Worm (Caenorhabditis elegans): Measurements from ENCODE around the gene K05D4.9.
A peak's percentile ranks its signal among the peaks of the same experiment; 100 is the strongest.

The K05D4.9 gene

DNA sequence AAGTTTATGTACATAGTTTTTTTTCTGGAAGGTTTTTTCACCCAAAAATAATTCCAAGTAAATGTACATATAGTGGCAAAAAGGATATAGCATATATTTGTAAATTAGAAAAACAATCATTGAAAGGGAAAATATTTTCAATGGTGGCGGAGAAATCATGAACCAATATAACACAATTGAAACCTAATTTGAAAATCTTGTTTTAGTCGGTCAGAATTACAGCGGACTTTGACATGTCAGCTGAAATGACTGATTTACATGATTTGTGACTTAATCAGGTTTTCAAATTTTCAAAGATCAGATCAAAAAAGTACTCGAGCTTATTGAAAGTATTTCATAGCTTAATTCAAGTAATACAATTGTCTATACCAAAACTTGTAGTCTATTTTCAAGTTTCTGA lies at the start of gene K05D4.9:
TSS of gene K05D4.9 (minus strand) at position 101 of the 400 bp plus-strand sequence.
- no peak for TF ChIP-seq T22C8.4 (GFP tag; IDR thresholded peaks at IDR 0.05)
- no peak for TF ChIP-seq med-1 (GFP tag; optimal IDR thresholded peaks at IDR 0.05; ENCODE audit: insufficient read depth)
- no peak for TF ChIP-seq flt-1 (GFP tag; IDR thresholded peaks at IDR 0.05)
- no peak for TF ChIP-seq tab-1 (GFP tag; IDR thresholded peaks at IDR 0.05)
- TF ChIP-seq cog-1 (tag; optimal IDR thresholded peaks at IDR 0.05), result no peak

DNA sequence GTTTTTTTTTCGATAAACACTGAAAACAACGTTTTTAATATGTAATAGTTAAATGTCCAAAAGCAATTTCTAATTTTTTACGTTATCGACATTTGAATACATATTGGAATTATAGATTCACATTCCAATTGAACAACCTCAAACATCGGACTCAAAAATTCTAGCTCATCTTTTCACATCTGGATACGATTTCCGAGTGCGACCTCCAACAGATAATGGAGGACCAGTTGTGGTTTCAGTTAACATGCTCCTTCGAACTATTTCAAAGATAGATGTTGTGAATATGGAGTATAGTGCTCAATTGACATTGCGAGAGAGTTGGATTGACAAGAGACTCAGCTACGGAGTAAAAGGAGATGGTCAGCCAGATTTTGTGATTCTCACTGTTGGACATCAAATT lies 48.4 kb upstream of the K05D4.9 start:
- TF ChIP-seq ztf-23 (GFP tag; IDR thresholded peaks at IDR 0.05) (no peak), cog-1 (tag; optimal IDR thresholded peaks at IDR 0.05) (no peak), ztf-29 (GFP tag; IDR thresholded peaks at IDR 0.05) (no peak), med-1 (GFP tag; optimal IDR thresholded peaks at IDR 0.05; ENCODE audit: insufficient read depth) (no peak), tab-1 (GFP tag; IDR thresholded peaks at IDR 0.05) (no peak), klf-2 (GFP tag; conservative IDR thresholded peaks at IDR 0.05) (no peak), flt-1 (GFP tag; IDR thresholded peaks at IDR 0.05) (no peak), T22C8.4 (GFP tag; IDR thresholded peaks at IDR 0.05) (no peak), ref-1 (GFP tag; conservative IDR thresholded peaks at IDR 0.05) (no peak)

DNA sequence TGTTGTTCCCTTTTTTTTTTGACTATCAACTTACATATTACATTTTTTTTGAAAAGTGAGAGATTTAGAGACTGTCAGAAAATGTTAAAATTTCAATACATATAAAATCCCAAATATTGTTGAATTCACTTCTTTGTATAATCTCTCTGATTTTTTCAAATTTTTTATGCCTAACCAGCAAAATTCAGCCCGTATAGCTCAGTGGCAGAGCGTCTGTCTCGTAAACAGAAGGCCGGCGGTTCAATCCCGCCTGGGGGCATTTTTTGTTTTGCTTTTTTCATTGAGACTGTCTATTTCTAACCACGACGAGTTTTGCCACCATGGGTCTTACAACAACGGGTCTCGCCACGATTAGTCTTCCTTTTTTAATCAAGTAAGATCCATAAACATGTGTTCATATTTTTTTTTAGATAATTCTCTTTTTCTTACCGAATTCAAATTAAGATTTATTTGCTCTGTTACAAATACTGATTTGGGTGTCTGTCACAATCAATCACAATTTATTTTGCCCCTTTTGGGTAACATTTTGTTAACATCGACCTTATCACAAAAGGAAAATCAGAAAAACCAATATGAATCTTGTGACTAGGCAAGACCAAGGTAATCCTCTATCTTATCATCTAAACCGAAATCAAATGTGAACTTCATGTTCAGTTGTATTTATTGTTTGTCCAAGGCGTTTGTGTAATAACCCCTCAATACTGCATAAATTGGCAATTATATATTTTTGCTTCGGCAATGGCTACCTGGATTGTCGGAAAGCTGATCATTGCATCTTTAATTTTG lies 47.5 kb upstream of the K05D4.9 start, which contains the start of gene glc-1:
TSS of gene glc-1 (plus strand) at position 663 of the 786 bp plus-strand sequence.
- TF ChIP-seq flt-1 (GFP tag; IDR thresholded peaks at IDR 0.05), result no peak
- no peak for TF ChIP-seq ref-1 (GFP tag; conservative IDR thresholded peaks at IDR 0.05)
- no peak for TF ChIP-seq med-1 (GFP tag; optimal IDR thresholded peaks at IDR 0.05; ENCODE audit: insufficient read depth)
- no peak for TF ChIP-seq T22C8.4 (GFP tag; IDR thresholded peaks at IDR 0.05)
- no peak for TF ChIP-seq tab-1 (GFP tag; IDR thresholded peaks at IDR 0.05)
- TF ChIP-seq ztf-29 (GFP tag; IDR thresholded peaks at IDR 0.05), result no peak
- TF ChIP-seq klf-2 (GFP tag; conservative IDR thresholded peaks at IDR 0.05), result no peak
- no peak for TF ChIP-seq cog-1 (tag; optimal IDR thresholded peaks at IDR 0.05)
- TF ChIP-seq ztf-23 (GFP tag; IDR thresholded peaks at IDR 0.05), result no peak

DNA sequence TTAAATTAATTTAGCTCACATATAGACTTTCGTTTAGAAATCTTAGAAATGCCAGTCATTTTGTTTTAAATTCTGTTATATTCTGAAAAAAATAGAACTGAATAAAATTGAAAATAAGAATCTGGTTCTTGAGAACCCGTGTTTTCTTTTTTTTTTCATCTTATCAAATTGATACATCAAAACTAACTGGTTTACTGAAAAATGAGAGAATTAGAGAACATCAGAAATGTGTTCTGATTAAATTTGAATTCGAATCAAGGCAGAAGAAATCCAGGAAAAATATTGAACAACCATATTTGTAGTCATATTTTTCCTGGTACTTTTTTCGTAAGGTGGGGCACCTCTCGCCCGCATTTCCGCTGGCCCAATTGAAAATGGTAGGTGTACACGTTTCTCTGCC lies 46.9 kb upstream of the K05D4.9 start, which contains the start of gene F11A5.15:
TSS of gene F11A5.15 (minus strand) at position 101 of the 400 bp plus-strand sequence.
- TF ChIP-seq ztf-23 (GFP tag; IDR thresholded peaks at IDR 0.05) (no peak), klf-2 (GFP tag; conservative IDR thresholded peaks at IDR 0.05) (no peak), flt-1 (GFP tag; IDR thresholded peaks at IDR 0.05) (no peak), T22C8.4 (GFP tag; IDR thresholded peaks at IDR 0.05) (no peak), tab-1 (GFP tag; IDR thresholded peaks at IDR 0.05) (no peak), med-1 (GFP tag; optimal IDR thresholded peaks at IDR 0.05; ENCODE audit: insufficient read depth) (no peak), cog-1 (tag; optimal IDR thresholded peaks at IDR 0.05) (no peak), ref-1 (GFP tag; conservative IDR thresholded peaks at IDR 0.05) (no peak), ztf-29 (GFP tag; IDR thresholded peaks at IDR 0.05) (no peak)

DNA sequence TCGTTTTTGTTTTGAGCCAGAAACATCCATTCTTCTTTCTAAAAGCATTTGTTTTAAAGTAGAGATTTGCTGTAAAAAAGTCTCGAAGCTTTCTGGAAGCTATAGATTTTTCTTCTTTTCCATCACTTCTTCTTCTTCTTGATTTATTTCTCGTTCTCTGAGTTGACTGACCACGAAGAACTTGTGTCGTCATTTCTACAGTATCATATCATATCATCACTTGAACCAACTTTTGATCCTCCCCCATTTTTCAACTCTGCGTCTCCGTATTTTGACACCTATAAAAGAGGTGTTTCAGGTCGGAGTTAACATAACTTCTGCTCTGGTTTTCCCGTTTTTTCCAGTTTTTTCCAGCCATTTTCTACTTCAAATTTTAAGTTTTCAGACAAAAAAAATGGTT lies 42.9 kb upstream of the K05D4.9 start, which contains the start of gene F11A5.9:
TSS of gene F11A5.9 (plus strand) at position 386 of the 400 bp plus-strand sequence.
- TF ChIP-seq klf-2 (GFP tag; conservative IDR thresholded peaks at IDR 0.05) (no peak), cog-1 (tag; optimal IDR thresholded peaks at IDR 0.05) (no peak), ztf-29 (GFP tag; IDR thresholded peaks at IDR 0.05) (no peak), med-1 (GFP tag; optimal IDR thresholded peaks at IDR 0.05; ENCODE audit: insufficient read depth) (no peak)

DNA sequence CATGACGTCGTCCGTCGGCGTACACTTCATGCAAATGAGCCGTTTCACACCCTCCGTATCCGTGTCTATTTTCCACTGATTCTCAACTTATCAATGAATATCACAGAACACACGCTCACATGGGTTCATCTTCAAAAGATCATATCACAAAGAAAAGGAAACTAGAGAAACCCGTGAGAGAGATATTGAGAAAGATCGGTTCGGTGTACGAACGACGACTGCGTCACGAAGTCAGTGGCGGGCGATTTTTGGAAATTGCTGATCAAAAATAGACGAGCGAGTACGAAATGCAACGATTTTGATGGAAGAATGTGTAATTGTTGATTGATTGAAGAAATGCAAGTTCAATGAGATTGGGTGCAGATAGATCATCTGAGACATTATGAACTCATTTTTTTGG lies 41.7 kb upstream of the K05D4.9 start:
- TF ChIP-seq ztf-23 (GFP tag; IDR thresholded peaks at IDR 0.05) (no peak), med-1 (GFP tag; optimal IDR thresholded peaks at IDR 0.05; ENCODE audit: insufficient read depth) (no peak), ztf-29 (GFP tag; IDR thresholded peaks at IDR 0.05) (no peak), T22C8.4 (GFP tag; IDR thresholded peaks at IDR 0.05) (no peak), ref-1 (GFP tag; conservative IDR thresholded peaks at IDR 0.05) (no peak), flt-1 (GFP tag; IDR thresholded peaks at IDR 0.05) (no peak), tab-1 (GFP tag; IDR thresholded peaks at IDR 0.05) (no peak), klf-2 (GFP tag; conservative IDR thresholded peaks at IDR 0.05) (no peak)

DNA sequence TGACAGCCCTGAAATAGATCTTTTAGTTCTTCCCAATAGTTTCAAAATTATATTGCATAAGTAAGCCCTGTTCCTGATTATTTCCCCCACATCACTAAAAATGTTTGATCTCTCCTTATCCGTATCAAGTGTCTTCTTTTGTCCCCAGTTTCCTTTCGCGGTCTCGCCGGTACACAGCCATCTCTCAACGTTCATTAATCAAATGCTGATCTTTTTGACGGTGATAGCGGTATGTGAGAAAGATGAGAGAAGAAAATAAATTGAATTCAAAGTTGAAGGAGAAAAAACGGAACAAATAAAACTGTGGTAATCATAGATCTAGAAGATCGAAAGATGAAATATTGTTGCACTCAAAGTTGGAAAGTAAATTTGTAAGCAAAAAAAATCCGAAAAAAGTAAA lies 40.1 kb upstream of the K05D4.9 start:
- TF ChIP-seq ztf-29 (GFP tag; IDR thresholded peaks at IDR 0.05) (no peak), ref-1 (GFP tag; conservative IDR thresholded peaks at IDR 0.05) (no peak), flt-1 (GFP tag; IDR thresholded peaks at IDR 0.05) (no peak), T22C8.4 (GFP tag; IDR thresholded peaks at IDR 0.05) (no peak), cog-1 (tag; optimal IDR thresholded peaks at IDR 0.05) (no peak), tab-1 (GFP tag; IDR thresholded peaks at IDR 0.05) (no peak), med-1 (GFP tag; optimal IDR thresholded peaks at IDR 0.05; ENCODE audit: insufficient read depth) (no peak), klf-2 (GFP tag; conservative IDR thresholded peaks at IDR 0.05) (no peak), ztf-23 (GFP tag; IDR thresholded peaks at IDR 0.05) (no peak)

DNA sequence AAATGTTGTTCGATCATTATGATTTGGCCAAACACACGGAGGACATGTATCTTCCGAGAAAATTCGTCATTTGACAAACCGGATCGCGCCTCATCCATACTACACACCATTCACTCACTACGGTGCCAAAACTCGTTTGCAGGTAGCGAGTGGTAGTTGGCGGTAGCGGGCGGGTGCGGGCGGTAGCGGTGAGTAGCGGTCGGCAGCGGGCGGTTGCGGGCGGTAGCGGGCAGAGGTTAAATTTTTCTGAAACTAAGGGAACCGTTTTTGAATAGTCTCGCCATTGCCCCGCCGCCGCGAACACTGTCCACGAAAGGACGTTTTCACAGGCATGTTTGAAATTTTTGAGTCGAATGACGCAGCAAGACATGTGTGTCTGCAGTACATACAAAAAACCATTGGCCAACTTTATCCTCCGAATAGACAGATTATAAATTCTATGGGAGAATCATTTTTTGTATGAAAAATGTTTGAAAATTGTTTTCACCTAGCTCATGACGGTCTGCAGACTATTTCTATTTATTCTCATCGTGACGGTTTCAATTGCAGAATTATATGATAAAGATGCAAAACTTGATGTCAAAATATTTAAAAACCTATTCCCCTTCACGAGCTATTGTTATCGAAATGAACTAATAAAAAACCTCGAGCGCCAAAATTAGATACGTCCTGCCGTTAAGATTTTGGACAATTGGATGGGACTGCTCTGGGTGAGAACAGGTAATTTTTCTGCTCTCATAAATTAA lies 38.8 kb upstream of the K05D4.9 start, which contains the start of gene F11A5.16:
TSS of gene F11A5.16 (plus strand) at position 696 of the 746 bp plus-strand sequence.
- TF ChIP-seq cog-1 (tag; optimal IDR thresholded peaks at IDR 0.05) (no peak), ztf-23 (GFP tag; IDR thresholded peaks at IDR 0.05) (no peak), tab-1 (GFP tag; IDR thresholded peaks at IDR 0.05) (0 out of 2 replicates have a peak, but pooled peaks have one; percentile 18)

DNA sequence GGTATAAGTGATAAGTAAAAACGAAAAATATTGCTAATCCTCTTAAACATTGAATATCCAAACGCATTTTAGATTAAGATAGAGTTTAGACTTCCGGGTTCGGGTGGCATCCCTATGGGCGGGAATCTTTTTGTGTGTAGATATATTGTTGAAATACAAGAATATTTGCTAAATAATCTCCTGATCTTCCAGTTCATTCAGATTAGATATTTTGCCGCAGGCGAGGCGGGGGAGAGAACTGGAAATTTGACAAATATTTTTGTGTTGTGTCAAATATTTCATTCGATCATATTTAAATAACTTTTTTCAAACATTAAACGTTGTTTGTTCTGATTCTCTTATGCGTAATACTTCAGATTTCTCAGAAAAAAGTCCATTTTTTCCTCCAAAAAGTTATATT lies 38.2 kb upstream of the K05D4.9 start, which contains the start of gene oac-15:
TSS of gene oac-15 (minus strand) at position 101 of the 400 bp plus-strand sequence.
- TF ChIP-seq ztf-23 (GFP tag; IDR thresholded peaks at IDR 0.05) (no peak), tab-1 (GFP tag; IDR thresholded peaks at IDR 0.05) (no peak), flt-1 (GFP tag; IDR thresholded peaks at IDR 0.05) (no peak), cog-1 (tag; optimal IDR thresholded peaks at IDR 0.05) (no peak), ztf-29 (GFP tag; IDR thresholded peaks at IDR 0.05) (no peak), klf-2 (GFP tag; conservative IDR thresholded peaks at IDR 0.05) (no peak), T22C8.4 (GFP tag; IDR thresholded peaks at IDR 0.05) (no peak), ref-1 (GFP tag; conservative IDR thresholded peaks at IDR 0.05) (no peak), med-1 (GFP tag; optimal IDR thresholded peaks at IDR 0.05; ENCODE audit: insufficient read depth) (no peak)

Data from whole organism, midembryonic.